Worm (Caenorhabditis elegans): ENCODE data around the gene nasp-2.

The nasp-2 gene

DNA sequence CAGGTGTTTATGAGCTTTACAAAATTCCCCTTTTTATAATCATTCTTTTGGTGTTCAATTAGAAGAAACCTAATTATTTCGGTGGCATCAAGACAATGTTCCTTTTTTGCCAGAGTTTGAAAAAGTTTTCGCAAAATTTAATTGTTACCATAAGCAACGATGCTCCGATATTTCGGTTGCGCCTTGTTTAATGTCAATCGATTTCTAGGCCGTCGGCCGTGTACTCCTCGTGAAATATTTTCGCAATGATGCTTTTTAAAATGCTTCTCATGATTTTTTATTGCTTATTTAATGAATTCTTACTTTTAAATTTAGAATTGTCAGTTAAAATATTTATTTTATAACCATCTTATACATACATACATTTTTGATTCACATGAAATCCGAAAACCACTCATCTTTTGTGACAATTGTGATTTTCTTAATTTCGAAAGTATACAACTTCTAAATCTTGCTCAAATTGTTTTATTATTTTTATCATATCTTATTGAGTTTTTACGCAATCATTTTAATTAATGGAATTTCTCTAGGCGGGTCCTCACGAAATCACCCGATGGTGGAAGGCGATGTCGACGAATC lies 1.1 kb upstream of the nasp-2 start, which contains the start of gene C50B6.3 (continued):
- TF ChIP-seq nhr-102 (tag; optimal IDR thresholded peaks at IDR 0.05) (peak; percentile 9), sdz-12 (GFP tag; optimal IDR thresholded peaks at IDR 0.05) (no peak), nhr-237 (tag; optimal IDR thresholded peaks at IDR 0.05) (no peak), jun-1 (tag; optimal IDR thresholded peaks at IDR 0.05) (no peak), ZK337.2 (GFP tag; IDR thresholded peaks at IDR 0.05) (peak; percentile 82), ces-1 (GFP tag; optimal IDR thresholded peaks at IDR 0.05) (no peak), madf-5 (GFP tag; IDR thresholded peaks at IDR 0.05) (no peak), dmd-6 (GFP tag; IDR thresholded peaks at IDR 0.05) (peak; percentile 62), F49E8.2 (tag; optimal IDR thresholded peaks at IDR 0.05; ENCODE audit: borderline replicate concordance) (no peak), gei-8 (GFP tag; optimal IDR thresholded peaks at IDR 0.05) (no peak), fos-1 (tag; optimal IDR thresholded peaks at IDR 0.05) (no peak), ztf-11 (tag; optimal IDR thresholded peaks at IDR 0.05) (no peak), T26A8.4 (GFP tag; IDR thresholded peaks at IDR 0.05) (0 out of 2 replicates have a peak, but pooled peaks have one; percentile 44), spr-3 (GFP tag; optimal IDR thresholded peaks at IDR 0.05) (no peak), nhr-6 (tag; optimal IDR thresholded peaks at IDR 0.05) (peak; percentile 97), F10B5.3 (tag; optimal IDR thresholded peaks at IDR 0.05) (no peak), F44E2.7 (GFP tag; IDR thresholded peaks at IDR 0.05) (no peak), unc-130 (GFP tag; optimal IDR thresholded peaks at IDR 0.05) (peak; percentile 71), Y105C5A.15 (GFP tag; IDR thresholded peaks at IDR 0.05) (no peak), egl-43 (GFP tag; IDR thresholded peaks at IDR 0.05) (no peak), daf-8 (GFP tag; IDR thresholded peaks at IDR 0.05) (no peak), mxl-3 (GFP tag; optimal IDR thresholded peaks at IDR 0.05) (no peak), nhr-11 (tag; optimal IDR thresholded peaks at IDR 0.05) (no peak), hif-1 (tag; optimal IDR thresholded peaks at IDR 0.05) (peak in 1 of 2 experiments; percentile 83), nhr-76 (tag; optimal IDR thresholded peaks at IDR 0.05) (no peak), ceh-20 (GFP tag; IDR thresholded peaks at IDR 0.05) (no peak), zip-11 (GFP tag; IDR thresholded peaks at IDR 0.05) (no peak), zag-1 (tag; optimal IDR thresholded peaks at IDR 0.05) (no peak), saeg-2 (GFP tag; IDR thresholded peaks at IDR 0.05) (no peak), snpc-4 (tag; optimal IDR thresholded peaks at IDR 0.05) (no peak), Y75B8A.6 (GFP tag; IDR thresholded peaks at IDR 0.05) (no peak), vab-7 (GFP tag; IDR thresholded peaks at IDR 0.05) (no peak), tra-1 (GFP tag; IDR thresholded peaks at IDR 0.05) (no peak), skn-1 (tag; optimal IDR thresholded peaks at IDR 0.05) (no peak), pqm-1 (tag; optimal IDR thresholded peaks at IDR 0.05) (no peak), zfp-2 (tag; optimal IDR thresholded peaks at IDR 0.05) (no peak), unc-62 (GFP tag; optimal IDR thresholded peaks at IDR 0.05 in 1 of 2) (peak in 1 of 2 experiments; percentile 90), unc-62 (tag; optimal IDR thresholded peaks at IDR 0.05) (no peak), nhr-28 (tag; optimal IDR thresholded peaks at IDR 0.05) (peak; percentile 20), lin-39 (tag; optimal IDR thresholded peaks at IDR 0.05) (peak; percentile 10), mxl-2 (GFP tag; conservative IDR thresholded peaks at IDR 0.05) (no peak), lin-29 (GFP tag; IDR thresholded peaks at IDR 0.05) (no peak), attf-4 (tag; optimal IDR thresholded peaks at IDR 0.05) (no peak), lin-38 (GFP tag; IDR thresholded peaks at IDR 0.05) (peak; percentile 71), hmg-1.1 (GFP tag; IDR thresholded peaks at IDR 0.05) (peak; percentile 36; the same call in 1 of the 2 replicates), R02D3.7 (tag; optimal IDR thresholded peaks at IDR 0.05) (no peak), nhr-48 (tag; optimal IDR thresholded peaks at IDR 0.05) (peak; percentile 26), spr-1 (tag; optimal IDR thresholded peaks at IDR 0.05) (no peak), lir-3 (tag; optimal IDR thresholded peaks at IDR 0.05) (no peak), aly-2 (tag; optimal IDR thresholded peaks at IDR 0.05) (no peak), ama-1 (optimal IDR thresholded peaks at IDR 0.05) (no peak), ceh-32 (tag; optimal IDR thresholded peaks at IDR 0.05; ENCODE audit: poor library complexity) (no peak), dve-1 (tag; optimal IDR thresholded peaks at IDR 0.05; ENCODE audit: insufficient read depth) (peak; percentile 80)

All from whole organism, L4 larva.